Worm (Caenorhabditis elegans) whole organism, young adult: Measurements from ENCODE around the gene F01F1.14.

Source experiments
- B0261.1 ChIP-seq: sonication (generic microtip); optimal IDR thresholded peaks from 2 replicates; lab custom pipeline; 2016; ENCODE audit warnings: mild to moderate bottlenecking, missing genetic modification characterization, moderate library complexity, missing compliant biosample characterization
- D2030.7 ChIP-seq: fragments of 200-800 bp; sonication (Bioruptor generic); IDR thresholded peaks from 2 replicates; pipeline ENCODE4 v1.3.6; 2022; ENCODE audit warnings: missing genetic modification reagents, missing genetic modification characterization, missing compliant biosample characterization
- F23B12.7 ChIP-seq: sonication (generic microtip); optimal IDR thresholded peaks from 2 replicates; lab custom pipeline; 2017; ENCODE audit warnings: missing genetic modification characterization, mild to moderate bottlenecking, missing compliant biosample characterization, antibody characterized with exemption, moderate library complexity; ENCODE audit not compliant: insufficient read depth
- F33H1.4 ChIP-seq: fragments of 200-800 bp; sonication (Bioruptor generic); IDR thresholded peaks from 2 replicates; pipeline ENCODE4 v1.3.6; 2022; ENCODE audit warnings: missing genetic modification reagents, missing genetic modification characterization, missing compliant biosample characterization
- F37B4.10 ChIP-seq: fragments of 200-800 bp; sonication (Bioruptor generic); IDR thresholded peaks from 2 replicates; pipeline ENCODE4 v1.3.6; 2022; ENCODE audit warnings: missing genetic modification characterization, missing compliant biosample characterization
- F52B5.7 ChIP-seq: sonication (generic microtip); optimal IDR thresholded peaks from 2 replicates; lab custom pipeline; 2016; ENCODE audit warnings: mild to moderate bottlenecking, missing genetic modification characterization, missing compliant biosample characterization
- F57A8.1 ChIP-seq: fragments of 200-800 bp; sonication (Bioruptor generic); optimal IDR thresholded peaks from 2 replicates; lab custom pipeline; 2018; ENCODE audit warnings: mild to moderate bottlenecking, missing genetic modification characterization, moderate library complexity, missing compliant biosample characterization
- K12H6.12 ChIP-seq: fragments of 200-800 bp; sonication (Bioruptor generic); optimal IDR thresholded peaks from 2 replicates; lab custom pipeline; 2018; ENCODE audit warnings: mild to moderate bottlenecking, missing genetic modification characterization, missing compliant biosample characterization
- T07F8.4 ChIP-seq: sonication (generic microtip); optimal IDR thresholded peaks from 2 replicates; lab custom pipeline; 2016; ENCODE audit warnings: mild to moderate bottlenecking, missing genetic modification characterization, moderate library complexity, missing compliant biosample characterization
- akir-1 ChIP-seq: fragments of 200-800 bp; sonication (Bioruptor generic); optimal IDR thresholded peaks from 2 replicates; lab custom pipeline; 2018; ENCODE audit warnings: mild to moderate bottlenecking, missing genetic modification characterization, moderate library complexity, missing compliant biosample characterization
- ama-1 ChIP-seq, 3 experiments: fragments of 150-350 bp in 1 of 3; sonication (generic microtip) in 2 of 3; optimal IDR thresholded peaks; 2 replicates each; lab custom pipeline; 2014 to 2018; ENCODE audit warnings: missing biosample characterization in 2 of 3, missing genetic modification characterization in 2 of 3, missing genetic modification reagents in 2 of 3
- aptf-3 ChIP-seq: fragments of 200-800 bp; sonication (Bioruptor generic); IDR thresholded peaks from 2 replicates; pipeline ENCODE4 v1.3.6; 2022; ENCODE audit warnings: missing genetic modification characterization, missing compliant biosample characterization
- attf-5 ChIP-seq: fragments of 200-800 bp; sonication (Bioruptor generic); optimal IDR thresholded peaks from 2 replicates; lab custom pipeline; 2018; ENCODE audit warnings: mild to moderate bottlenecking, missing genetic modification characterization, missing compliant biosample characterization
- cebp-1 ChIP-seq, 2 experiments: fragments of 200-800 bp in 1 of 2; sonication (Bioruptor generic) in 1 of 2; sonication (generic microtip) in 1 of 2; IDR thresholded peaks in 1 of 2; optimal IDR thresholded peaks in 1 of 2; 2 replicates each; pipeline versions ENCODE4 v1.3.6 to Lab custom; 2017 to 2022; ENCODE audit warnings: missing compliant biosample characterization in 2 of 2, missing genetic modification characterization in 2 of 2, mild to moderate bottlenecking in 1 of 2, missing genetic modification reagents in 1 of 2, moderate library complexity in 1 of 2
- ceh-27 ChIP-seq: fragments of 200-800 bp; sonication (Bioruptor generic); optimal IDR thresholded peaks from 2 replicates; lab custom pipeline; 2018; ENCODE audit warnings: mild to moderate bottlenecking, missing genetic modification characterization, moderate library complexity, missing compliant biosample characterization
- ceh-91 ChIP-seq: fragments of 200-800 bp; sonication (Bioruptor generic); IDR thresholded peaks from 2 replicates; pipeline ENCODE4 v1.3.6; 2022; ENCODE audit warnings: missing genetic modification reagents, missing genetic modification characterization, missing compliant biosample characterization
- dox-1 ChIP-seq: fragments of 200-800 bp; sonication (Bioruptor generic); IDR thresholded peaks from 2 replicates; pipeline ENCODE4 v1.3.6; 2022; ENCODE audit warnings: missing genetic modification reagents, missing genetic modification characterization, missing compliant biosample characterization
- dpl-1 ChIP-seq: fragments of 150-350 bp; optimal IDR thresholded peaks from 2 replicates; lab custom pipeline; 2014; ENCODE audit warnings: missing biosample characterization, missing genetic modification reagents, missing genetic modification characterization
- egl-18 ChIP-seq: fragments of 200-800 bp; sonication (Bioruptor generic); IDR thresholded peaks from 2 replicates; pipeline ENCODE4 v1.3.6; 2022; ENCODE audit warnings: missing genetic modification reagents, missing genetic modification characterization, missing compliant biosample characterization
- ekl-4 ChIP-seq: fragments of 200-800 bp; sonication (Bioruptor generic); IDR thresholded peaks from 2 replicates; pipeline ENCODE4 v1.3.6; 2022; ENCODE audit warnings: missing genetic modification reagents, missing genetic modification characterization, missing compliant biosample characterization
- fkh-3 ChIP-seq: sonication (generic microtip); optimal IDR thresholded peaks from 2 replicates; lab custom pipeline; 2016; ENCODE audit warnings: mild to moderate bottlenecking, missing genetic modification characterization, missing compliant biosample characterization
- hmg-1.2 ChIP-seq: fragments of 200-800 bp; sonication (Bioruptor generic); IDR thresholded peaks from 2 replicates; pipeline ENCODE4 v1.3.6; 2022; ENCODE audit warnings: missing genetic modification reagents, missing genetic modification characterization, missing compliant biosample characterization
- hsf-1 ChIP-seq: fragments of 200-800 bp; sonication (Bioruptor generic); IDR thresholded peaks from 2 replicates; pipeline ENCODE4 v1.3.6; 2022; ENCODE audit warnings: missing genetic modification reagents, missing genetic modification characterization, missing compliant biosample characterization
- lin-35 ChIP-seq, 3 experiments: fragments of 150-350 bp in 2 of 3; sonication (generic microtip) in 1 of 3; optimal IDR thresholded peaks; 2 replicates each; lab custom pipeline; 2014 to 2018; ENCODE audit warnings: missing biosample characterization in 3 of 3, missing genetic modification characterization in 3 of 3, missing genetic modification reagents in 3 of 3
- lin-40 ChIP-seq: sonication (generic microtip); optimal IDR thresholded peaks from 2 replicates; lab custom pipeline; 2016; ENCODE audit warnings: missing genetic modification characterization, mild to moderate bottlenecking, missing compliant biosample characterization, missing genotype, missing genetic modification reagents
- lin-54 ChIP-seq: fragments of 200-800 bp; sonication (Bioruptor generic); optimal IDR thresholded peaks from 2 replicates; lab custom pipeline; 2018; ENCODE audit warnings: mild to moderate bottlenecking, missing genetic modification characterization, missing compliant biosample characterization
- lir-1 ChIP-seq: fragments of 200-800 bp; sonication (Bioruptor generic); conservative IDR thresholded peaks from 2 replicates; pipeline ENCODE4 v1.3.6; 2022; ENCODE audit warnings: missing genetic modification reagents, missing genetic modification characterization, missing compliant biosample characterization
- lsl-1 ChIP-seq: fragments of 200-800 bp; sonication (Bioruptor generic); optimal IDR thresholded peaks from 2 replicates; lab custom pipeline; 2018; ENCODE audit warnings: mild to moderate bottlenecking, missing genetic modification characterization, moderate library complexity, missing compliant biosample characterization
- madf-10 ChIP-seq: sonication (generic microtip); optimal IDR thresholded peaks from 2 replicates; lab custom pipeline; 2016; ENCODE audit warnings: mild to moderate bottlenecking, missing genetic modification characterization, missing compliant biosample characterization
- madf-6 ChIP-seq: fragments of 200-800 bp; sonication (Bioruptor generic); IDR thresholded peaks from 2 replicates; pipeline ENCODE4 v1.3.6; 2022; ENCODE audit warnings: missing genetic modification reagents, missing genetic modification characterization, missing compliant biosample characterization
- mcd-1 ChIP-seq: fragments of 200-800 bp; sonication (Bioruptor generic); IDR thresholded peaks from 2 replicates; pipeline ENCODE4 v1.3.6; 2022; ENCODE audit warnings: missing genetic modification reagents, missing genetic modification characterization, missing compliant biosample characterization
- nfyb-1 ChIP-seq: fragments of 200-800 bp; sonication (Bioruptor generic); IDR thresholded peaks from 2 replicates; pipeline ENCODE4 v1.3.6; 2022; ENCODE audit warnings: missing genetic modification reagents, missing genetic modification characterization, missing compliant biosample characterization
- nhr-80 ChIP-seq: sonication (generic microtip); optimal IDR thresholded peaks from 2 replicates; lab custom pipeline; 2016; ENCODE audit warnings: missing genetic modification characterization, missing compliant biosample characterization
- pbrm-1 ChIP-seq: fragments of 200-800 bp; sonication (Bioruptor generic); IDR thresholded peaks from 2 replicates; pipeline ENCODE4 v1.3.6; 2022; ENCODE audit warnings: missing genetic modification reagents, missing genetic modification characterization, missing compliant biosample characterization
- pha-4 ChIP-seq: fragments of 150-350 bp; sonication (generic microtip); optimal IDR thresholded peaks from 2 replicates; lab custom pipeline; 2014; ENCODE audit warnings: missing biosample characterization, missing genetic modification reagents, missing genetic modification characterization
- rcor-1 ChIP-seq: fragments of 200-800 bp; sonication (Bioruptor generic); IDR thresholded peaks from 2 replicates; pipeline ENCODE4 v1.3.6; 2022; ENCODE audit warnings: missing genetic modification reagents, missing genetic modification characterization, missing compliant biosample characterization
- rpc-1 ChIP-seq, 2 experiments: fragments of 150-350 bp in 1 of 2; sonication (generic microtip) in 1 of 2; optimal IDR thresholded peaks; 2 replicates each; lab custom pipeline; 2014 to 2018; ENCODE audit warnings: missing biosample characterization in 1 of 2, missing genetic modification characterization in 1 of 2, missing genetic modification reagents in 1 of 2, missing genotype in 1 of 2
- snpc-1.3 ChIP-seq: sonication (generic microtip); optimal IDR thresholded peaks from 2 replicates; lab custom pipeline; 2017; ENCODE audit warnings: missing genetic modification characterization, mild to moderate bottlenecking, missing compliant biosample characterization, antibody characterized with exemption, moderate library complexity, missing genotype, missing genetic modification reagents; ENCODE audit not compliant: insufficient read depth
- snpc-3.4 ChIP-seq: sonication (generic microtip); optimal IDR thresholded peaks from 2 replicates; lab custom pipeline; 2017; ENCODE audit warnings: missing genetic modification characterization, mild to moderate bottlenecking, missing compliant biosample characterization, antibody characterized with exemption, moderate library complexity, missing genotype, missing genetic modification reagents
- snpc-4 ChIP-seq, 5 experiments: fragments of 150-350 bp in 1 of 5; sonication (generic microtip) in 4 of 5; optimal IDR thresholded peaks; 2 replicates each; lab custom pipeline; 2014 to 2018; ENCODE audit warnings: missing genetic modification characterization in 5 of 5, missing biosample characterization in 3 of 5, antibody characterized with exemption in 2 of 5, mild to moderate bottlenecking in 2 of 5, missing compliant biosample characterization in 2 of 5, missing genotype in 2 of 5, moderate library complexity in 2 of 5, missing genetic modification reagents in 1 of 5
- somi-1 ChIP-seq: fragments of 200-800 bp; sonication (Bioruptor generic); optimal IDR thresholded peaks from 2 replicates; lab custom pipeline; 2018; ENCODE audit warnings: mild to moderate bottlenecking, missing genetic modification characterization, missing compliant biosample characterization
- tbp1 ChIP-seq: fragments of 200-800 bp; sonication (Bioruptor generic); optimal IDR thresholded peaks from 2 replicates; lab custom pipeline; 2018; ENCODE audit warnings: mild to moderate bottlenecking, missing genetic modification characterization, missing compliant biosample characterization
- ztf-25 ChIP-seq: fragments of 200-800 bp; sonication (Bioruptor generic); IDR thresholded peaks from 2 replicates; pipeline ENCODE4 v1.3.6; 2022; ENCODE audit warnings: missing genetic modification reagents, missing genetic modification characterization, missing compliant biosample characterization

F01F1.14 gene

ce11 chrIII:5859008-5859407 is 23.7 kb downstream of the F01F1.14 start, which contains the start of gene dpf-4:
TSS of gene dpf-4 (plus strand) at chrIII:5859308.
- TF ChIP-seq ama-1 (optimal IDR thresholded peaks at IDR 0.05; lab: Kevin White, UChicago) (peak; percentile 47), ama-1 (GFP tag; optimal IDR thresholded peaks at IDR 0.05; lab: Kevin White, UChicago) (no peak), dox-1 (GFP tag; lab: Robert Waterston, UW) (no peak)

ce11 chrIII:5855637-5856179 is 27.0 kb downstream of the F01F1.14 start, which contains the start of the genes cct-6 and alh-9:
TSS of gene cct-6 (minus strand) at chrIII:5855687.
TSS of gene alh-9 (plus strand) at chrIII:5856018.
- TF ChIP-seq rpc-1 (optimal IDR thresholded peaks at IDR 0.05; lab: Kevin White, UChicago) (no peak), rpc-1 (tag; optimal IDR thresholded peaks at IDR 0.05; lab: Kevin White, UChicago) (no peak), lir-1 (GFP tag; lab: Robert Waterston, UW) (no peak), egl-18 (GFP tag; lab: Robert Waterston, UW) (no peak), lin-35 (GFP tag; optimal IDR thresholded peaks at IDR 0.05; lab: Kevin White, UChicago) (peak in 1 of 3 experiments; percentile 91), mcd-1 (GFP tag; lab: Robert Waterston, UW) (peak; percentile 58), B0261.1 (tag; lab: Kevin White, UChicago) (no peak), K12H6.12 (peak; percentile 37), lsl-1 (GFP tag; lab: Kevin White, UChicago) (peak; percentile 55), cebp-1 (GFP tag; IDR thresholded peaks at IDR 0.05; lab: Robert Waterston, UW) (peak; percentile 68; the same call in 1 of the 2 replicates), cebp-1 (tag; optimal IDR thresholded peaks at IDR 0.05; lab: Kevin White, UChicago) (peak; percentile 94), nhr-80 (tag; lab: Kevin White, UChicago) (peak; percentile 11), F23B12.7 (tag; lab: Kevin White, UChicago) (peak; percentile 61), somi-1 (GFP tag; lab: Kevin White, UChicago) (no peak), tbp1 (GFP tag; lab: Kevin White, UChicago) (peak; percentile 44), snpc-1.3 (tag; lab: Kevin White, UChicago) (no peak), ceh-27 (GFP tag; lab: Kevin White, UChicago) (peak; percentile 35), akir-1 (GFP tag; lab: Kevin White, UChicago) (no peak), fkh-3 (tag; lab: Kevin White, UChicago) (no peak), F52B5.7 (tag; lab: Kevin White, UChicago) (no peak), F37B4.10 (GFP tag; lab: Robert Waterston, UW) (no peak), lin-40 (tag; lab: Kevin White, UChicago) (peak; percentile 31), ceh-91 (GFP tag; lab: Robert Waterston, UW) (peak; percentile 44; the same call in 1 of the 2 replicates), attf-5 (GFP tag; lab: Kevin White, UChicago) (peak; percentile 64), F33H1.4 (peak; percentile 93), snpc-4 (GFP tag; optimal IDR thresholded peaks at IDR 0.05; lab: Kevin White, UChicago) (no peak), snpc-4 (tag; optimal IDR thresholded peaks at IDR 0.05; lab: Kevin White, UChicago) (peak in 3 of 4 experiments; percentile 19 to 30 (median 22)), hmg-1.2 (GFP tag; lab: Robert Waterston, UW) (peak; percentile 37; the same call in 1 of the 2 replicates), madf-6 (GFP tag; lab: Robert Waterston, UW) (peak; percentile 62; the same call in 1 of the 2 replicates), madf-10 (tag; lab: Kevin White, UChicago) (peak; percentile 2), rcor-1 (no peak), nfyb-1 (peak; percentile 20; the same call in 1 of the 2 replicates), F57A8.1 (GFP tag; lab: Kevin White, UChicago) (no peak), dox-1 (GFP tag; lab: Robert Waterston, UW) (no peak), lin-54 (peak; percentile 91), aptf-3 (no peak), pha-4 (tag; lab: Kevin White, UChicago) (peak; percentile 94), pbrm-1 (peak; percentile 64; the same call in 1 of the 2 replicates), ztf-25 (GFP tag; lab: Robert Waterston, UW) (no peak), ekl-4 (GFP tag; lab: Robert Waterston, UW) (peak; percentile 23; the same call in 1 of the 2 replicates), T07F8.4 (tag; lab: Kevin White, UChicago) (no peak), dpl-1 (GFP tag; lab: Kevin White, UChicago) (peak; percentile 81), D2030.7 (no peak), hsf-1 (GFP tag; lab: Robert Waterston, UW) (peak; percentile 77), snpc-3.4 (tag; lab: Kevin White, UChicago) (peak; percentile 62)
